Worm (Caenorhabditis elegans): ENCODE data around the gene M05D6.3.

The M05D6.3 gene

ce11 chrII:8464448-8464898, 11.1 kb upstream of the M05D6.3 start, which contains the start of gene fars-3:
Gene fars-3, plus strand, starts transcription at chrII:8464848.
- TF ChIP-seq ceh-36 (tag; optimal IDR thresholded peaks at IDR 0.05) (peak; percentile 45), hmbx-1 (tag; optimal IDR thresholded peaks at IDR 0.05) (no peak)

- TF ChIP-seq aly-1 (tag; optimal IDR thresholded peaks at IDR 0.05) (no peak), ceh-36 (tag; optimal IDR thresholded peaks at IDR 0.05) (no peak), tbx-11 (GFP tag; IDR thresholded peaks at IDR 0.05) (no peak), ceh-13 (GFP tag; optimal IDR thresholded peaks at IDR 0.05) (no peak), ama-1 (optimal IDR thresholded peaks at IDR 0.05) (no peak), ets-7 (tag; optimal IDR thresholded peaks at IDR 0.05) (no peak), tra-4 (tag; optimal IDR thresholded peaks at IDR 0.05) (no peak), hmbx-1 (tag; optimal IDR thresholded peaks at IDR 0.05) (no peak), tbx-37 (GFP tag; conservative IDR thresholded peaks at IDR 0.05) (no peak), F13C5.2 (tag; optimal IDR thresholded peaks at IDR 0.05) (no peak), hmg-4 (GFP tag; optimal IDR thresholded peaks at IDR 0.05) (no peak), flt-1 (GFP tag; IDR thresholded peaks at IDR 0.05) (no peak), B0310.2 (tag; optimal IDR thresholded peaks at IDR 0.05) (no peak), hnd-1 (tag; optimal IDR thresholded peaks at IDR 0.05) (no peak), scrt-1 (GFP tag; IDR thresholded peaks at IDR 0.05) (no peak), pes-1 (GFP tag; IDR thresholded peaks at IDR 0.05) (no peak), sea-1 (GFP tag; conservative IDR thresholded peaks at IDR 0.05) (no peak)
These were observed 8.7 kb upstream of the M05D6.3 start, which contains the start of gene F22B5.10 for ce11 chrII:8466874-8467273. Gene F22B5.10, plus strand, starts transcription at chrII:8467174.

ce11 chrII:8467809-8468208, 7.8 kb upstream of the M05D6.3 start, which contains the start of gene M05D6.2:
Gene M05D6.2, plus strand, starts transcription at chrII:8468109.
- TF ChIP-seq ama-1 (optimal IDR thresholded peaks at IDR 0.05) (no peak), pes-1 (GFP tag; IDR thresholded peaks at IDR 0.05) (no peak), aly-1 (tag; optimal IDR thresholded peaks at IDR 0.05) (no peak), ets-7 (tag; optimal IDR thresholded peaks at IDR 0.05) (no peak), flt-1 (GFP tag; IDR thresholded peaks at IDR 0.05) (no peak), hnd-1 (tag; optimal IDR thresholded peaks at IDR 0.05) (no peak), B0310.2 (tag; optimal IDR thresholded peaks at IDR 0.05) (no peak), tbx-37 (GFP tag; conservative IDR thresholded peaks at IDR 0.05) (no peak), ceh-36 (tag; optimal IDR thresholded peaks at IDR 0.05) (no peak), sea-1 (GFP tag; conservative IDR thresholded peaks at IDR 0.05) (no peak), hmg-4 (GFP tag; optimal IDR thresholded peaks at IDR 0.05) (no peak), ceh-13 (GFP tag; optimal IDR thresholded peaks at IDR 0.05) (no peak), tbx-11 (GFP tag; IDR thresholded peaks at IDR 0.05) (no peak), scrt-1 (GFP tag; IDR thresholded peaks at IDR 0.05) (no peak), tra-4 (tag; optimal IDR thresholded peaks at IDR 0.05) (no peak), F13C5.2 (tag; optimal IDR thresholded peaks at IDR 0.05) (no peak), hmbx-1 (tag; optimal IDR thresholded peaks at IDR 0.05) (no peak)

ce11 chrII:8471139-8471538, 4.4 kb upstream of the M05D6.3 start, which contains the start of gene M05D6.8:
Gene M05D6.8, minus strand, starts transcription at chrII:8471239.
- no peak for TF ChIP-seq hmbx-1 (tag; optimal IDR thresholded peaks at IDR 0.05)
- TF ChIP-seq ama-1 (optimal IDR thresholded peaks at IDR 0.05) = no peak
- TF ChIP-seq B0310.2 (tag; optimal IDR thresholded peaks at IDR 0.05) = no peak
- TF ChIP-seq ets-7 (tag; optimal IDR thresholded peaks at IDR 0.05) = no peak

ce11 chrII:8472916-8473315, 2.7 kb upstream of the M05D6.3 start:
- TF ChIP-seq ceh-36 (tag; optimal IDR thresholded peaks at IDR 0.05) (no peak), B0310.2 (tag; optimal IDR thresholded peaks at IDR 0.05) (no peak), flt-1 (GFP tag; IDR thresholded peaks at IDR 0.05) (no peak), scrt-1 (GFP tag; IDR thresholded peaks at IDR 0.05) (no peak), hmg-4 (GFP tag; optimal IDR thresholded peaks at IDR 0.05) (no peak), tbx-11 (GFP tag; IDR thresholded peaks at IDR 0.05) (no peak), F13C5.2 (tag; optimal IDR thresholded peaks at IDR 0.05) (no peak), ets-7 (tag; optimal IDR thresholded peaks at IDR 0.05) (no peak), ceh-13 (GFP tag; optimal IDR thresholded peaks at IDR 0.05) (no peak), ama-1 (optimal IDR thresholded peaks at IDR 0.05) (no peak), tra-4 (tag; optimal IDR thresholded peaks at IDR 0.05) (no peak), pes-1 (GFP tag; IDR thresholded peaks at IDR 0.05) (no peak), hmbx-1 (tag; optimal IDR thresholded peaks at IDR 0.05) (no peak), aly-1 (tag; optimal IDR thresholded peaks at IDR 0.05) (no peak), tbx-37 (GFP tag; conservative IDR thresholded peaks at IDR 0.05) (no peak), hnd-1 (tag; optimal IDR thresholded peaks at IDR 0.05) (no peak)

- no peak for TF ChIP-seq F13C5.2 (tag; optimal IDR thresholded peaks at IDR 0.05)
- no peak for TF ChIP-seq tbx-37 (GFP tag; conservative IDR thresholded peaks at IDR 0.05)
- TF ChIP-seq hnd-1 (tag; optimal IDR thresholded peaks at IDR 0.05) = no peak
These were observed 3.8 kb downstream of the M05D6.3 start for ce11 chrII:8479337-8479736.

- TF ChIP-seq scrt-1 (GFP tag; IDR thresholded peaks at IDR 0.05) = no peak
These were observed 4.6 kb downstream of the M05D6.3 start, which contains the start of gene lact-4 for ce11 chrII:8480166-8480565. Gene lact-4, minus strand, starts transcription at chrII:8480478.

- TF ChIP-seq tbx-37 (GFP tag; conservative IDR thresholded peaks at IDR 0.05) (no peak), hmg-4 (GFP tag; optimal IDR thresholded peaks at IDR 0.05) (no peak), sea-1 (GFP tag; conservative IDR thresholded peaks at IDR 0.05) (no peak), flt-1 (GFP tag; IDR thresholded peaks at IDR 0.05) (no peak), tra-4 (tag; optimal IDR thresholded peaks at IDR 0.05) (no peak), tbx-11 (GFP tag; IDR thresholded peaks at IDR 0.05) (no peak), scrt-1 (GFP tag; IDR thresholded peaks at IDR 0.05) (no peak), ama-1 (optimal IDR thresholded peaks at IDR 0.05) (no peak), ceh-36 (tag; optimal IDR thresholded peaks at IDR 0.05) (no peak)
These were observed 5.6 kb downstream of the M05D6.3 start for ce11 chrII:8481033-8481708.
